Worm (Caenorhabditis elegans) whole organism, L4/young adult: ENCODE measurements around the gene Y46G5A.34.

Source experiments
- W03F9.2 ChIP-seq: fragments of 150-350 bp; optimal IDR thresholded peaks from 2 replicates; lab custom pipeline; 2014; ENCODE audit warnings: missing biosample characterization, missing genetic modification characterization
- dao-5 ChIP-seq: sonication (generic microtip); optimal IDR thresholded peaks from 2 replicates; lab custom pipeline; 2016; ENCODE audit warnings: missing genotype, missing genetic modification characterization, moderate library complexity, missing compliant biosample characterization
- him-1 ChIP-seq: sonication (generic microtip); optimal IDR thresholded peaks from 2 replicates; lab custom pipeline; 2016; ENCODE audit warnings: missing genotype, missing genetic modification reagents, missing genetic modification characterization, missing compliant biosample characterization

DNA sequence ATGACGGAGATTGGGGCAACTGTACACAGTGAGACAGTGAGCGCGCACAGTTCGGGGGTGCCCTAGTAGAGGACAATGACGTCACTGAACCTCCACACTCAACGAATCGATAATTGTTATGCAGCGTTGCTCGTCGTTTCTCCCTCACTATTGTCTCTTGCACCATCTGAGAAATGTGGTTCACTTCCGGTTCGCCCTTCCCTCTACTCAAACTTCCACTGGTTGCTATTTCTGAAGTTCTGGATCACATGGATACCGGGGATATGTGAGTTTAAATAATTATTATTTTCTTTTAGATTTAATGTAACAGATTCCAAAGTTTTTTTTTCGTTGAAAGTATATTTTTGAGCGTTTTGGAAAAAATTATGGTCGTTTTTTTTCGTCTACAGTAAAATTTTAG, 20.3 kb upstream of the Y46G5A.34 start, which contains the start of the genes Y46G5A.7 and Y46G5A.8:
- no peak for TF ChIP-seq dao-5
- no peak for TF ChIP-seq him-1 (tag; lab: Kevin White, UChicago)
- TF ChIP-seq W03F9.2 (tag; lab: Kevin White, UChicago) = no peak
